Worm (Caenorhabditis elegans) whole organism, L1 larva: ENCODE data around the gene col-168.

Experiments
- C16A3.4 ChIP-seq: fragments of 150-350 bp; optimal IDR thresholded peaks from 2 replicates; lab custom pipeline; 2014; ENCODE audit warnings: missing biosample characterization, missing genetic modification characterization
- C34B4.2 ChIP-seq: sonication (generic microtip); optimal IDR thresholded peaks from 2 replicates; lab custom pipeline; 2017; ENCODE audit warnings: mild to moderate bottlenecking, missing genetic modification characterization, missing compliant biosample characterization
- F16B12.6 ChIP-seq: fragments of 150-350 bp; optimal IDR thresholded peaks from 2 replicates; lab custom pipeline; 2014; ENCODE audit warnings: missing biosample characterization, missing genetic modification characterization
- Y116A8C.19 ChIP-seq: sonication (generic microtip); optimal IDR thresholded peaks from 2 replicates; lab custom pipeline; 2016; ENCODE audit warnings: missing compliant biosample characterization, missing genetic modification characterization, borderline replicate concordance
- aha-1 ChIP-seq: fragments of 150-350 bp; optimal IDR thresholded peaks from 2 replicates; lab custom pipeline; 2014; ENCODE audit warnings: missing biosample characterization, missing genetic modification characterization
- ama-1 ChIP-seq: fragments of 150-350 bp; optimal IDR thresholded peaks from 2 replicates; lab custom pipeline; 2014
- ceh-63 ChIP-seq: fragments of 200-800 bp; sonication (Bioruptor generic); optimal IDR thresholded peaks from 2 replicates; lab custom pipeline; 2018; ENCODE audit warnings: mild to moderate bottlenecking, missing genetic modification characterization, missing compliant biosample characterization
- ceh-82 ChIP-seq, 3 experiments: fragments of 150-350 bp in 1 of 3; sonication (generic microtip) in 2 of 3; optimal IDR thresholded peaks; 2 replicates each; lab custom pipeline; 2014 to 2017; ENCODE audit warnings: missing biosample characterization in 3 of 3, missing genetic modification characterization in 3 of 3
- ceh-88 ChIP-seq: fragments of 200-800 bp; sonication (Bioruptor generic); IDR thresholded peaks from 2 replicates; pipeline ENCODE4 v1.3.6; 2022; ENCODE audit warnings: missing genetic modification characterization, missing compliant biosample characterization
- ceh-90 ChIP-seq: sonication (generic microtip); optimal IDR thresholded peaks from 2 replicates; lab custom pipeline; 2016; ENCODE audit warnings: missing genetic modification characterization, missing compliant biosample characterization
- dsc-1 ChIP-seq: sonication (generic microtip); optimal IDR thresholded peaks from 2 replicates; lab custom pipeline; 2016; ENCODE audit warnings: mild to moderate bottlenecking, missing genetic modification characterization, missing compliant biosample characterization
- efl-1 ChIP-seq, 4 experiments: fragments of 150-350 bp; optimal IDR thresholded peaks in 3 of 4; peaks in 1 of 4; 1 replicate in 1 of 4; 2 replicates in 3 of 4; lab custom pipeline; 2014; ENCODE audit warnings: missing biosample characterization in 2 of 4, missing genetic modification characterization in 2 of 4, missing genetic modification reagents in 2 of 4
- efl-3 ChIP-seq: fragments of 200-800 bp; sonication (Bioruptor generic); optimal IDR thresholded peaks from 2 replicates; lab custom pipeline; 2018; ENCODE audit warnings: mild to moderate bottlenecking, missing genetic modification characterization, missing compliant biosample characterization
- egl-13 ChIP-seq: sonication (generic microtip); optimal IDR thresholded peaks from 2 replicates; lab custom pipeline; 2016; ENCODE audit warnings: missing genotype, missing genetic modification reagents, missing genetic modification characterization, missing compliant biosample characterization
- egl-27 ChIP-seq, 2 experiments: fragments of 150-350 bp in 1 of 2; sonication (generic microtip); optimal IDR thresholded peaks; 3 replicates each; lab custom pipeline; 2017 to 2018; ENCODE audit warnings: missing biosample characterization in 2 of 2, missing genetic modification characterization in 2 of 2, missing genetic modification reagents in 2 of 2
- elt-2 ChIP-seq: sonication (generic microtip); optimal IDR thresholded peaks from 2 replicates; lab custom pipeline; 2016; ENCODE audit warnings: missing genetic modification characterization, mild to moderate bottlenecking, inconsistent platforms, missing compliant biosample characterization, missing genetic modification reagents
- elt-3 ChIP-seq, 6 experiments: fragments of 150-350 bp in 1 of 6; sonication (generic microtip); optimal IDR thresholded peaks; 2 replicates each; lab custom pipeline; 2017 to 2018; ENCODE audit warnings: missing biosample characterization in 6 of 6, missing genetic modification characterization in 6 of 6, inconsistent platforms in 1 of 6
- ets-5 ChIP-seq: fragments of 200-800 bp; sonication (Bioruptor generic); IDR thresholded peaks from 2 replicates; pipeline ENCODE4 v1.3.6; 2022; ENCODE audit warnings: missing genetic modification characterization, missing compliant biosample characterization
- fkh-4 ChIP-seq: sonication (generic microtip); optimal IDR thresholded peaks from 2 replicates; lab custom pipeline; 2016; ENCODE audit warnings: missing compliant biosample characterization, missing genetic modification characterization, borderline replicate concordance
- grh-1 ChIP-seq: fragments of 200-800 bp; sonication (Bioruptor generic); IDR thresholded peaks from 2 replicates; pipeline ENCODE4 v1.3.6; 2022; ENCODE audit warnings: missing genetic modification reagents, missing genetic modification characterization, missing compliant biosample characterization
- hlh-17 ChIP-seq: fragments of 200-800 bp; sonication (Bioruptor generic); optimal IDR thresholded peaks from 2 replicates; lab custom pipeline; 2018; ENCODE audit warnings: missing genetic modification characterization, mild to moderate bottlenecking, missing compliant biosample characterization, moderate library complexity, borderline replicate concordance
- hlh-4 ChIP-seq: sonication (generic microtip); optimal IDR thresholded peaks from 2 replicates; lab custom pipeline; 2016; ENCODE audit warnings: mild to moderate bottlenecking, missing genetic modification characterization, missing compliant biosample characterization
- hpl-2 ChIP-seq: fragments of 150-350 bp; optimal IDR thresholded peaks from 2 replicates; lab custom pipeline; 2014; ENCODE audit warnings: missing biosample characterization, missing genetic modification reagents, missing genetic modification characterization
- irx-1 ChIP-seq: sonication (generic microtip); optimal IDR thresholded peaks from 2 replicates; lab custom pipeline; 2016; ENCODE audit warnings: missing genetic modification characterization, missing compliant biosample characterization
- isw-1 ChIP-seq: fragments of 200-800 bp; sonication (Bioruptor generic); IDR thresholded peaks from 2 replicates; pipeline ENCODE4 v1.3.6; 2022; ENCODE audit warnings: missing genetic modification characterization, missing compliant biosample characterization
- jun-1 ChIP-seq: fragments of 150-350 bp; optimal IDR thresholded peaks from 2 replicates; lab custom pipeline; 2014; ENCODE audit warnings: missing biosample characterization, missing genetic modification reagents, missing genetic modification characterization
- lin-13 ChIP-seq: fragments of 150-350 bp; optimal IDR thresholded peaks from 2 replicates; lab custom pipeline; 2014; ENCODE audit warnings: missing biosample characterization, missing genetic modification reagents, missing genetic modification characterization
- lin-15B ChIP-seq: fragments of 150-350 bp; sonication (generic microtip); optimal IDR thresholded peaks from 3 replicates; lab custom pipeline; 2014; ENCODE audit warnings: missing biosample characterization, missing genetic modification characterization
- lin-35 ChIP-seq, 2 experiments: fragments of 150-350 bp; optimal IDR thresholded peaks; 2 replicates each; lab custom pipeline; 2014; ENCODE audit warnings: missing biosample characterization in 2 of 2, missing genetic modification characterization in 2 of 2, missing genetic modification reagents in 2 of 2
- lsy-2 ChIP-seq, 2 experiments: fragments of 150-350 bp; optimal IDR thresholded peaks; 2 replicates each; lab custom pipeline; 2014; ENCODE audit warnings: missing biosample characterization in 2 of 2, missing genetic modification characterization in 2 of 2
- mab-9 ChIP-seq: fragments of 200-800 bp; sonication (Bioruptor generic); IDR thresholded peaks from 2 replicates; pipeline ENCODE4 v1.3.6; 2022; ENCODE audit warnings: missing genetic modification reagents, missing genetic modification characterization, missing compliant biosample characterization
- nhr-12 ChIP-seq: sonication (generic microtip); optimal IDR thresholded peaks from 2 replicates; lab custom pipeline; 2017; ENCODE audit warnings: missing biosample characterization, missing genetic modification characterization
- nhr-19 ChIP-seq: fragments of 200-800 bp; sonication (Bioruptor generic); conservative IDR thresholded peaks from 2 replicates; pipeline ENCODE4 v1.3.6; 2022; ENCODE audit warnings: missing genetic modification characterization, missing compliant biosample characterization
- nhr-28 ChIP-seq: fragments of 150-350 bp; optimal IDR thresholded peaks from 2 replicates; lab custom pipeline; 2014; ENCODE audit warnings: missing biosample characterization, missing genetic modification characterization
- nhr-76 ChIP-seq: sonication (generic microtip); optimal IDR thresholded peaks from 2 replicates; lab custom pipeline; 2017; ENCODE audit warnings: missing biosample characterization, missing genetic modification characterization
- nhr-90 ChIP-seq: sonication (generic microtip); optimal IDR thresholded peaks from 2 replicates; lab custom pipeline; 2016; ENCODE audit warnings: mild to moderate bottlenecking, missing genetic modification characterization, missing compliant biosample characterization; ENCODE audit not compliant: poor library complexity
- pag-3 ChIP-seq: sonication (generic microtip); optimal IDR thresholded peaks from 2 replicates; lab custom pipeline; 2017; ENCODE audit warnings: missing genetic modification characterization, mild to moderate bottlenecking, missing compliant biosample characterization, antibody characterized with exemption, borderline replicate concordance; ENCODE audit not compliant: insufficient read depth
- pqm-1 ChIP-seq: sonication (generic microtip); optimal IDR thresholded peaks from 3 replicates; lab custom pipeline; 2017; ENCODE audit warnings: missing biosample characterization, missing genetic modification characterization
- rnt-1 ChIP-seq: sonication (generic microtip); optimal IDR thresholded peaks from 2 replicates; lab custom pipeline; 2016; ENCODE audit warnings: mild to moderate bottlenecking, missing genetic modification characterization, moderate library complexity, missing compliant biosample characterization
- skn-1 ChIP-seq: fragments of 150-350 bp; optimal IDR thresholded peaks from 2 replicates; lab custom pipeline; 2014; ENCODE audit warnings: missing biosample characterization, missing genetic modification characterization
- snu-23 ChIP-seq: sonication (generic microtip); optimal IDR thresholded peaks from 2 replicates; lab custom pipeline; 2016; ENCODE audit warnings: missing genetic modification characterization, missing compliant biosample characterization
- tbx-2 ChIP-seq: sonication (generic microtip); optimal IDR thresholded peaks from 2 replicates; lab custom pipeline; 2016; ENCODE audit warnings: missing genetic modification characterization, missing compliant biosample characterization
- unc-30 ChIP-seq: sonication (generic microtip); optimal IDR thresholded peaks from 2 replicates; lab custom pipeline; 2017; ENCODE audit warnings: missing biosample characterization, missing genetic modification characterization
- unc-62 ChIP-seq: fragments of 150-350 bp; optimal IDR thresholded peaks from 2 replicates; lab custom pipeline; 2014; ENCODE audit warnings: missing biosample characterization, missing genetic modification reagents, missing genetic modification characterization
- unc-86 ChIP-seq: sonication (generic microtip); optimal IDR thresholded peaks from 2 replicates; lab custom pipeline; 2016; ENCODE audit warnings: missing genetic modification characterization, missing compliant biosample characterization
- unc-98 ChIP-seq: fragments of 200-800 bp; sonication (Bioruptor generic); IDR thresholded peaks from 2 replicates; pipeline ENCODE4 v1.3.6; 2022; ENCODE audit warnings: missing genetic modification characterization, missing compliant biosample characterization
- vab-15 ChIP-seq: sonication (generic microtip); optimal IDR thresholded peaks from 2 replicates; lab custom pipeline; 2017; ENCODE audit warnings: missing genotype, mild to moderate bottlenecking, missing genetic modification characterization, missing compliant biosample characterization
- xbp-1 ChIP-seq: sonication (generic microtip); optimal IDR thresholded peaks from 2 replicates; lab custom pipeline; 2016; ENCODE audit warnings: missing genetic modification characterization, missing compliant biosample characterization
- zip-4 ChIP-seq: fragments of 200-800 bp; sonication (Bioruptor generic); optimal IDR thresholded peaks from 2 replicates; lab custom pipeline; 2018; ENCODE audit warnings: mild to moderate bottlenecking, missing genetic modification characterization, moderate library complexity, missing compliant biosample characterization
- ztf-4 ChIP-seq: fragments of 150-350 bp; optimal IDR thresholded peaks from 2 replicates; lab custom pipeline; 2014; ENCODE audit warnings: missing biosample characterization, missing genetic modification characterization

Gene col-168

ce11 chrX:6371192-6372116, 45.3 kb downstream of the col-168 start (continued):
- no peak for TF ChIP-seq egl-27 (tag; optimal IDR thresholded peaks at IDR 0.05; lab: Kevin White, UChicago)
- TF ChIP-seq unc-98 (GFP tag; lab: Robert Waterston, UW): no peak
- no peak for TF ChIP-seq hlh-17 (GFP tag; lab: Kevin White, UChicago)
- TF ChIP-seq efl-3: no peak
- peak; percentile 42 for TF ChIP-seq C16A3.4 (tag; lab: Kevin White, UChicago)
- TF ChIP-seq nhr-90 (tag; lab: Kevin White, UChicago): peak; percentile 59
- TF ChIP-seq fkh-4 (tag; lab: Kevin White, UChicago): no peak
- TF ChIP-seq F16B12.6 (tag; lab: Kevin White, UChicago): no peak
- TF ChIP-seq snu-23 (GFP tag; lab: Kevin White, UChicago): peak; percentile 75
- no peak for TF ChIP-seq C34B4.2
- peak; percentile 24 to 51 for TF ChIP-seq lsy-2 (tag; optimal IDR thresholded peaks at IDR 0.05; lab: Kevin White, UChicago)
- no peak for TF ChIP-seq nhr-28 (tag; lab: Kevin White, UChicago)
- peak; percentile 20 for TF ChIP-seq unc-86 (tag; lab: Kevin White, UChicago)
- peak; percentile 60 for TF ChIP-seq rnt-1
- no peak for TF ChIP-seq lin-15B
- TF ChIP-seq tbx-2 (tag; lab: Kevin White, UChicago): peak; percentile 41
- no peak for TF ChIP-seq ceh-63
- no peak for TF ChIP-seq mab-9 (GFP tag; lab: Robert Waterston, UW)
- no peak for TF ChIP-seq isw-1
- TF ChIP-seq hlh-4: no peak
- TF ChIP-seq grh-1 (GFP tag; lab: Robert Waterston, UW): no peak
- TF ChIP-seq unc-30 (tag; lab: Kevin White, UChicago): no peak
- peak in 1 of 6 experiments; percentile 60 for TF ChIP-seq elt-3 (tag; optimal IDR thresholded peaks at IDR 0.05; lab: Kevin White, UChicago)
- TF ChIP-seq aha-1 (tag; lab: Kevin White, UChicago): no peak
- peak; percentile 70 for TF ChIP-seq egl-13 (tag; lab: Kevin White, UChicago)
- TF ChIP-seq dsc-1 (tag; lab: Kevin White, UChicago): peak; percentile 78
- no peak for TF ChIP-seq ama-1 (lab: Kevin White, UChicago)
- TF ChIP-seq hpl-2: no peak
- TF ChIP-seq ztf-4 (tag; lab: Kevin White, UChicago): no peak
- TF ChIP-seq vab-15 (tag; lab: Kevin White, UChicago): no peak
- no peak for TF ChIP-seq elt-2 (tag; lab: Kevin White, UChicago)
- peak in 1 of 2 experiments; percentile 67 for TF ChIP-seq lin-35 (GFP tag; optimal IDR thresholded peaks at IDR 0.05; lab: Kevin White, UChicago)
- no peak for TF ChIP-seq pag-3 (tag; lab: Kevin White, UChicago)
- no peak for TF ChIP-seq unc-62 (GFP tag; lab: Kevin White, UChicago)
- no peak for TF ChIP-seq nhr-76
- no peak for TF ChIP-seq jun-1 (tag; lab: Kevin White, UChicago)
- TF ChIP-seq nhr-19 (GFP tag; lab: Robert Waterston, UW): peak; percentile 58
- peak; percentile 74 for TF ChIP-seq xbp-1 (tag; lab: Kevin White, UChicago)
- TF ChIP-seq nhr-12: no peak
- TF ChIP-seq ceh-88: no peak
- TF ChIP-seq Y116A8C.19: no peak
- TF ChIP-seq ceh-90 (tag; lab: Kevin White, UChicago): no peak
- no peak for TF ChIP-seq efl-1 (optimal IDR thresholded peaks at IDR 0.05; lab: Kevin White, UChicago)
- peak; percentile 21 to 81 for TF ChIP-seq efl-1 (GFP tag; optimal IDR thresholded peaks at IDR 0.05 in 1 of 2; lab: Kevin White, UChicago)
- TF ChIP-seq ceh-82 (tag; optimal IDR thresholded peaks at IDR 0.05; lab: Kevin White, UChicago): peak; percentile 21 to 30 (median 25)
- no peak for TF ChIP-seq zip-4
- peak; percentile 49 for TF ChIP-seq irx-1 (tag; lab: Kevin White, UChicago)
- no peak for TF ChIP-seq lin-13
- no peak for TF ChIP-seq ets-5 (GFP tag; lab: Robert Waterston, UW)
- TF ChIP-seq skn-1 (tag; lab: Kevin White, UChicago): peak; percentile 35
- no peak for TF ChIP-seq pqm-1 (tag; lab: Kevin White, UChicago)
